Fruit fly (Drosophila melanogaster) whole organism, embryonic: ENCODE results near the gene CG12224.

ENCODE experiments used
- Ada2b ChIP-seq: fragments of 200-800 bp; sonication (Bioruptor generic); IDR thresholded peaks from 2 replicates; pipeline ENCODE4 v1.3.6; 2022; ENCODE audit warnings: missing biosample characterization, missing genetic modification characterization
- BEAF-32 ChIP-seq: fragments of 200-800 bp; sonication (Bioruptor generic); optimal IDR thresholded peaks from 3 replicates; lab custom pipeline; 2017; ENCODE audit warnings: missing biosample characterization, missing genetic modification characterization, mild to moderate bottlenecking, moderate library complexity, missing genetic modification reagents
- CG10543 ChIP-seq: fragments of 200-800 bp; sonication (Bioruptor generic); optimal IDR thresholded peaks from 3 replicates; lab custom pipeline; 2017; ENCODE audit warnings: missing biosample characterization, mild to moderate bottlenecking, missing genetic modification characterization, moderate library complexity
- CG11504 ChIP-seq: fragments of 200-800 bp; sonication (Bioruptor generic); optimal IDR thresholded peaks from 3 replicates; lab custom pipeline; 2019; ENCODE audit warnings: missing biosample characterization, mild to moderate bottlenecking, missing genetic modification characterization, moderate library complexity
- CG13287 ChIP-seq: fragments of 200-800 bp; sonication (Bioruptor generic); IDR thresholded peaks from 2 replicates; pipeline ENCODE4 v1.3.6; 2022; ENCODE audit warnings: missing biosample characterization, missing genetic modification characterization; ENCODE audit not compliant: partially characterized antibody
- CG15514 ChIP-seq: fragments of 200-800 bp; sonication (Bioruptor generic); optimal IDR thresholded peaks from 3 replicates; lab custom pipeline; 2017; ENCODE audit warnings: missing biosample characterization, missing genetic modification characterization, mild to moderate bottlenecking, moderate library complexity, missing genetic modification reagents
- CG17385 ChIP-seq: fragments of 200-800 bp; sonication (Bioruptor generic); optimal IDR thresholded peaks from 3 replicates; lab custom pipeline; 2018; ENCODE audit warnings: missing biosample characterization, mild to moderate bottlenecking, missing genetic modification characterization
- CG2120 ChIP-seq: fragments of 200-800 bp; sonication (Bioruptor generic); optimal IDR thresholded peaks from 3 replicates; lab custom pipeline; 2016; ENCODE audit warnings: missing biosample characterization, missing genetic modification characterization
- CG2678 ChIP-seq: fragments of 200-800 bp; sonication (Bioruptor generic); optimal IDR thresholded peaks from 3 replicates; lab custom pipeline; 2019; ENCODE audit warnings: missing biosample characterization, mild to moderate bottlenecking, missing genetic modification characterization, moderate library complexity
- CG4820 ChIP-seq: fragments of 200-800 bp; sonication (Bioruptor generic); optimal IDR thresholded peaks from 3 replicates; lab custom pipeline; 2016; ENCODE audit warnings: missing biosample characterization, missing genetic modification characterization
- CG5245 ChIP-seq: fragments of 200-800 bp; sonication (Bioruptor generic); optimal IDR thresholded peaks from 3 replicates; lab custom pipeline; 2016; ENCODE audit warnings: missing biosample characterization, missing genetic modification characterization
- CG6683 ChIP-seq: fragments of 200-800 bp; sonication (Bioruptor generic); optimal IDR thresholded peaks from 2 replicates; lab custom pipeline; 2017; ENCODE audit warnings: missing biosample characterization, mild to moderate bottlenecking, missing genetic modification characterization, missing genetic modification reagents
- CG8478 ChIP-seq: fragments of >200 bp; optimal IDR thresholded peaks from 2 replicates; lab custom pipeline; 2018
- CG8924 ChIP-seq: fragments of 200-800 bp; optimal IDR thresholded peaks from 3 replicates; lab custom pipeline; 2019; ENCODE audit warnings: missing biosample characterization, mild to moderate bottlenecking, missing genetic modification characterization, moderate library complexity
- CTCF ChIP-seq: fragments of 200-800 bp; sonication (Bioruptor generic); optimal IDR thresholded peaks from 2 replicates; lab custom pipeline; 2017; ENCODE audit warnings: missing biosample characterization, mild to moderate bottlenecking, missing genetic modification characterization, moderate library complexity
- D19B ChIP-seq: fragments of 200-800 bp; sonication (Bioruptor generic); optimal IDR thresholded peaks from 2 replicates; lab custom pipeline; 2017; ENCODE audit warnings: missing biosample characterization, mild to moderate bottlenecking, missing genetic modification characterization
- Dbx ChIP-seq: fragments of 200-800 bp; sonication (Bioruptor generic); IDR thresholded peaks from 3 replicates; pipeline ENCODE4 v1.3.6; 2022; ENCODE audit warnings: missing biosample characterization, missing genetic modification characterization
- HLH4C ChIP-seq: fragments of 200-800 bp; sonication (Bioruptor generic); IDR thresholded peaks from 3 replicates; pipeline ENCODE4 v1.3.6; 2022; ENCODE audit warnings: missing biosample characterization, missing genetic modification characterization; ENCODE audit not compliant: partially characterized antibody
- HLH54F ChIP-seq: fragments of 200-800 bp; sonication (Bioruptor generic); optimal IDR thresholded peaks from 3 replicates; lab custom pipeline; 2016; ENCODE audit warnings: missing biosample characterization, missing genetic modification characterization
- HmgZ ChIP-seq: fragments of 200-800 bp; sonication (Bioruptor generic); optimal IDR thresholded peaks from 2 replicates; lab custom pipeline; 2018; ENCODE audit warnings: missing biosample characterization, mild to moderate bottlenecking, missing genetic modification characterization
- Nf-YB ChIP-seq: fragments of 200-800 bp; sonication (Bioruptor generic); optimal IDR thresholded peaks from 3 replicates; lab custom pipeline; 2019; ENCODE audit warnings: missing biosample characterization, mild to moderate bottlenecking, missing genetic modification characterization, moderate library complexity
- NfI ChIP-seq: fragments of 200-800 bp; sonication (Bioruptor generic); optimal IDR thresholded peaks from 3 replicates; lab custom pipeline; 2018; ENCODE audit warnings: missing biosample characterization, mild to moderate bottlenecking, missing genetic modification characterization, moderate library complexity
- Scr ChIP-seq: fragments of 200-800 bp; sonication (Bioruptor generic); IDR thresholded peaks from 2 replicates; pipeline ENCODE4 v1.3.6; 2022; ENCODE audit warnings: missing biosample characterization, missing genetic modification characterization; ENCODE audit not compliant: partially characterized antibody
- Sin3A ChIP-seq: fragments of >200 bp; optimal IDR thresholded peaks from 2 replicates; lab custom pipeline; 2018
- Sox102F ChIP-seq: fragments of 200-800 bp; sonication (Bioruptor generic); optimal IDR thresholded peaks from 2 replicates; lab custom pipeline; 2018; ENCODE audit warnings: missing biosample characterization, mild to moderate bottlenecking, missing genetic modification characterization, moderate library complexity
- Sry-δ ChIP-seq: fragments of 200-800 bp; sonication (Bioruptor generic); optimal IDR thresholded peaks from 2 replicates; lab custom pipeline; 2016; ENCODE audit warnings: missing biosample characterization, missing genetic modification characterization
- Xbp1 ChIP-seq: fragments of 200-800 bp; sonication (Bioruptor generic); optimal IDR thresholded peaks from 3 replicates; lab custom pipeline; 2016; ENCODE audit warnings: missing biosample characterization, mild to moderate bottlenecking, missing genetic modification characterization
- aop ChIP-seq: fragments of 200-800 bp; sonication (Bioruptor generic); IDR thresholded peaks from 2 replicates; pipeline ENCODE4 v1.3.6; 2022; ENCODE audit warnings: missing biosample characterization, missing genetic modification characterization
- ato ChIP-seq: fragments of 200-800 bp; sonication (Bioruptor generic); IDR thresholded peaks from 2 replicates; pipeline ENCODE4 v1.3.6; 2022; ENCODE audit warnings: missing biosample characterization, missing genetic modification characterization; ENCODE audit not compliant: partially characterized antibody
- btn ChIP-seq: fragments of 200-800 bp; sonication (Bioruptor generic); optimal IDR thresholded peaks from 2 replicates; lab custom pipeline; 2016; ENCODE audit warnings: missing biosample characterization, missing genetic modification characterization
- cato ChIP-seq: fragments of 200-800 bp; sonication (Bioruptor generic); optimal IDR thresholded peaks from 2 replicates; lab custom pipeline; 2016; ENCODE audit warnings: missing biosample characterization, missing genetic modification characterization, borderline replicate concordance
- chinmo ChIP-seq: fragments of 200-800 bp; sonication (Bioruptor generic); IDR thresholded peaks from 4 replicates; pipeline ENCODE4 v1.3.6; 2022; ENCODE audit warnings: missing biosample characterization, missing genetic modification characterization; ENCODE audit not compliant: partially characterized antibody
- croc ChIP-seq: fragments of 200-800 bp; sonication (Bioruptor generic); conservative IDR thresholded peaks from 3 replicates; pipeline ENCODE4 v1.3.6; 2022; ENCODE audit warnings: missing biosample characterization, missing genetic modification characterization
- crol ChIP-seq: fragments of 200-800 bp; sonication (Bioruptor generic); IDR thresholded peaks from 2 replicates; pipeline ENCODE4 v1.3.6; 2022; ENCODE audit warnings: missing biosample characterization, missing genetic modification characterization
- fru ChIP-seq: fragments of >200 bp; optimal IDR thresholded peaks from 2 replicates; lab custom pipeline; 2017
- grau ChIP-seq: fragments of 200-800 bp; optimal IDR thresholded peaks from 3 replicates; lab custom pipeline; 2019; ENCODE audit warnings: missing biosample characterization, mild to moderate bottlenecking, missing genetic modification characterization, moderate library complexity
- insv ChIP-seq, 2 experiments: fragments of 200-800 bp; sonication (Bioruptor generic); optimal IDR thresholded peaks; 3 replicates each; lab custom pipeline; 2016 to 2018; ENCODE audit warnings: missing biosample characterization in 2 of 2, missing genetic modification characterization in 2 of 2
- jigr1 ChIP-seq: fragments of 200-800 bp; sonication (Bioruptor generic); IDR thresholded peaks from 3 replicates; pipeline ENCODE4 v1.3.6; 2022; ENCODE audit warnings: missing biosample characterization, missing genetic modification characterization
- knrl ChIP-seq: fragments of 200-800 bp; sonication (Bioruptor generic); IDR thresholded peaks from 3 replicates; pipeline ENCODE4 v1.3.6; 2022; ENCODE audit warnings: missing biosample characterization, missing genetic modification characterization; ENCODE audit not compliant: partially characterized antibody
- nerfin-1 ChIP-seq: fragments of 200-800 bp; sonication (Bioruptor generic); optimal IDR thresholded peaks from 3 replicates; lab custom pipeline; 2019; ENCODE audit warnings: missing biosample characterization, mild to moderate bottlenecking, missing genetic modification characterization, moderate library complexity
- nerfin-2 ChIP-seq: fragments of 200-800 bp; sonication (Bioruptor generic); IDR thresholded peaks from 2 replicates; pipeline ENCODE4 v1.3.6; 2022; ENCODE audit warnings: missing biosample characterization, missing genetic modification characterization; ENCODE audit not compliant: partially characterized antibody
- nmo ChIP-seq: fragments of 200-800 bp; sonication (Bioruptor generic); optimal IDR thresholded peaks from 2 replicates; lab custom pipeline; 2018; ENCODE audit warnings: missing biosample characterization, mild to moderate bottlenecking, missing genetic modification characterization, moderate library complexity
- run ChIP-seq: fragments of 200-800 bp; sonication (Bioruptor generic); optimal IDR thresholded peaks from 3 replicates; lab custom pipeline; 2018; ENCODE audit warnings: missing biosample characterization, mild to moderate bottlenecking, missing genetic modification characterization
- tll ChIP-seq, 2 experiments: fragments of 200-800 bp in 1 of 2; fragments of >200 bp in 1 of 2; sonication (Bioruptor generic) in 1 of 2; optimal IDR thresholded peaks; 2 replicates each; lab custom pipeline; 2017 to 2019; ENCODE audit warnings: missing biosample characterization in 2 of 2, missing genetic modification characterization in 2 of 2, mild to moderate bottlenecking in 1 of 2, moderate library complexity in 1 of 2
- twi ChIP-seq: fragments of 200-800 bp; optimal IDR thresholded peaks from 2 replicates; lab custom pipeline; 2019; ENCODE audit warnings: missing biosample characterization, mild to moderate bottlenecking, missing genetic modification characterization, moderate library complexity
- wdn ChIP-seq: fragments of 200-800 bp; sonication (Bioruptor generic); IDR thresholded peaks from 2 replicates; pipeline ENCODE4 v1.3.6; 2022; ENCODE audit warnings: missing biosample characterization, missing genetic modification characterization
- wek ChIP-seq: fragments of 200-800 bp; sonication (Bioruptor generic); optimal IDR thresholded peaks from 3 replicates; lab custom pipeline; 2018; ENCODE audit warnings: missing biosample characterization, mild to moderate bottlenecking, missing genetic modification characterization, moderate library complexity
- zen ChIP-seq: fragments of 200-800 bp; sonication (Bioruptor generic); optimal IDR thresholded peaks from 3 replicates; lab custom pipeline; 2018; ENCODE audit warnings: missing biosample characterization, mild to moderate bottlenecking, missing genetic modification characterization, moderate library complexity
- zen2 ChIP-seq: fragments of 200-800 bp; sonication (Bioruptor generic); IDR thresholded peaks from 3 replicates; pipeline ENCODE4 v1.3.6; 2022; ENCODE audit warnings: missing biosample characterization, missing genetic modification characterization; ENCODE audit not compliant: partially characterized antibody

CG12224 gene

dm6 chr3R:11967262-11968029 is 14.4 kb downstream of the CG12224 start, which contains the start of the genes CG12213 and GC1 (continued):
- TF ChIP-seq chinmo (GFP tag; lab: Robert Waterston, UW) (peak; percentile 97), jigr1 (GFP tag; lab: Robert Waterston, UW) (peak; percentile 89; the same call in 1 of the 3 replicates), zen (tag; lab: Kevin White, UChicago) (peak; percentile 30), Xbp1 (peak; percentile 36), NfI (GFP tag; lab: Kevin White, UChicago) (peak; percentile 18), Scr (GFP tag; lab: Robert Waterston, UW) (peak; percentile 99), knrl (GFP tag; lab: Robert Waterston, UW) (peak; percentile 99), CG2678 (tag; lab: Kevin White, UChicago) (peak; percentile 11), HmgZ (tag; lab: Kevin White, UChicago) (peak; percentile 21), tll (GFP tag; optimal IDR thresholded peaks at IDR 0.05; lab: Kevin White, UChicago) (peak in 1 of 2 experiments; percentile 4), twi (tag; lab: Kevin White, UChicago) (peak; percentile 14), Dbx (GFP tag; lab: Robert Waterston, UW) (0 out of 3 replicates have a peak, but pooled peaks have one; percentile 21), Sin3A (lab: Kevin White, UChicago) (peak; percentile 86), CG5245 (GFP tag; lab: Kevin White, UChicago) (no peak), CG8478 (lab: Kevin White, UChicago) (no peak), insv (GFP tag; optimal IDR thresholded peaks at IDR 0.05; lab: Kevin White, UChicago) (peak in 1 of 2 experiments; percentile 24), croc (GFP tag; lab: Robert Waterston, UW) (no peak), CG4820 (GFP tag; lab: Kevin White, UChicago) (no peak), HLH54F (GFP tag; lab: Kevin White, UChicago) (peak; percentile 16), CTCF (GFP tag; lab: Kevin White, UChicago) (no peak), CG6683 (GFP tag; lab: Kevin White, UChicago) (no peak), CG11504 (tag; lab: Kevin White, UChicago) (peak; percentile 56), nerfin-1 (tag; lab: Kevin White, UChicago) (peak; percentile 39), wdn (GFP tag; lab: Robert Waterston, UW) (no peak), Sox102F (GFP tag; lab: Kevin White, UChicago) (no peak), CG8924 (tag; lab: Kevin White, UChicago) (peak; percentile 84), zen2 (GFP tag; lab: Robert Waterston, UW) (peak; percentile 95), crol (GFP tag; lab: Robert Waterston, UW) (peak; percentile 72), aop (no peak), run (tag; lab: Kevin White, UChicago) (peak; percentile 0), ato (peak; percentile 93), CG13287 (GFP tag; lab: Robert Waterston, UW) (peak; percentile 99), Ada2b (GFP tag; lab: Robert Waterston, UW) (no peak), Nf-YB (GFP tag; lab: Kevin White, UChicago) (peak; percentile 39), BEAF-32 (GFP tag; lab: Kevin White, UChicago) (peak; percentile 99), cato (no peak), btn (no peak), HLH4C (GFP tag; lab: Robert Waterston, UW) (peak; percentile 97), CG2120 (GFP tag; lab: Kevin White, UChicago) (peak; percentile 50), CG17385 (peak; percentile 42), Sry-δ (GFP tag; lab: Kevin White, UChicago) (peak; percentile 93), CG15514 (peak; percentile 69), grau (tag; lab: Kevin White, UChicago) (peak; percentile 43), D19B (GFP tag; lab: Kevin White, UChicago) (no peak), wek (GFP tag; lab: Kevin White, UChicago) (peak; percentile 2), CG10543 (GFP tag; lab: Kevin White, UChicago) (no peak), nerfin-2 (GFP tag; lab: Robert Waterston, UW) (peak; percentile 95), nmo (GFP tag; lab: Kevin White, UChicago) (peak; percentile 80), fru (lab: Kevin White, UChicago) (no peak)
